Worm (Caenorhabditis elegans) whole organism, mixed stage, embryonic: ENCODE measurements around the gene ajm-1.

Experiments used
- elt-3 ChIP-seq: fragments of 150-350 bp; optimal IDR thresholded peaks from 2 replicates; lab custom pipeline; 2014; ENCODE audit warnings: missing biosample characterization, missing genetic modification characterization
- lin-13 ChIP-seq: fragments of 150-350 bp; optimal IDR thresholded peaks from 2 replicates; lab custom pipeline; 2014; ENCODE audit warnings: missing biosample characterization, missing genetic modification characterization
- nhr-28 ChIP-seq: fragments of 150-350 bp; optimal IDR thresholded peaks from 2 replicates; lab custom pipeline; 2014; ENCODE audit warnings: missing biosample characterization, missing genetic modification characterization
- unc-39 ChIP-seq: fragments of 150-350 bp; optimal IDR thresholded peaks from 2 replicates; lab custom pipeline; 2014; ENCODE audit warnings: missing biosample characterization, missing genetic modification characterization

ce11 chrX:9103584-9103983, 20.8 kb downstream of the ajm-1 start:
- TF ChIP-seq nhr-28 (no peak), lin-13 (no peak), unc-39 (tag; lab: Kevin White, UChicago) (no peak), elt-3 (tag; lab: Kevin White, UChicago) (no peak)
